Fruit fly (Drosophila melanogaster) S2 (cell line): Measurements from ENCODE around the gene CG34429.

Source experiments
- CG8478 ChIP-seq: fragments of >200 bp; optimal IDR thresholded peaks from 2 replicates; lab custom pipeline; 2018
- CTCF ChIP-seq, 2 experiments: fragments of >200 bp; optimal IDR thresholded peaks; 2 replicates each; lab custom pipeline; 2018

DNA sequence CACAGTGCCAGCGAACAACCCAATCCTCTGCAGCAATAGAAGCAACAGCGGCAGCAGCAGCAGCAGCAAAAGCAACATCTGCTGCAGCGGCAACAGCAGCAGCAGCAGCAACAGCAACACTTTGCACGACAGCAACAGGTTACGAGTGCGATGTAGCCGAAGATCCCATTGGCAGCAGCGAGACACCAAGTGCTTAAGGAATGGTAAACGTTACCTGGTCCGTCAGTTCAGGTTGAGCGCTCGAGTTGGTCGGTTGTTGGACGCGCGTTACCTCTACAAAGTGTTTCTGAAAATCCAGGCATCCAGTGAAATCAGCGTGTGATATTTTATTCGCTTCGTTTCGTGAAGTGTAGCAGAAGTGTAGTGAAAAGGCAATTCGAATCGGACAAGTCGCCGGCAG is 34.1 kb upstream of the CG34429 start, which contains the start of gene CG17672:
- no peak for TF ChIP-seq CTCF (optimal IDR thresholded peaks at IDR 0.05; lab: Kevin White, UChicago)
- TF ChIP-seq CG8478 = no peak
